Worm (Caenorhabditis elegans) whole organism, early embryonic: ENCODE results near the gene pigb-1.

Experiments used
- B0310.2 ChIP-seq: sonication (generic microtip); optimal IDR thresholded peaks from 2 replicates; lab custom pipeline; 2016; ENCODE audit warnings: mild to moderate bottlenecking, missing genetic modification characterization, missing compliant biosample characterization
- ama-1 ChIP-seq: fragments of 150-350 bp; optimal IDR thresholded peaks from 2 replicates; lab custom pipeline; 2014
- ceh-13 ChIP-seq: fragments of 200-800 bp; sonication (Bioruptor generic); optimal IDR thresholded peaks from 2 replicates; lab custom pipeline; 2018; ENCODE audit warnings: mild to moderate bottlenecking, missing genetic modification characterization, missing compliant biosample characterization
- ets-7 ChIP-seq: sonication (generic microtip); optimal IDR thresholded peaks from 2 replicates; lab custom pipeline; 2016; ENCODE audit warnings: missing genotype, missing genetic modification characterization, missing compliant biosample characterization
- flt-1 ChIP-seq: fragments of 200-800 bp; sonication (Bioruptor generic); IDR thresholded peaks from 2 replicates; pipeline ENCODE4 v1.3.6; 2022; ENCODE audit warnings: missing genetic modification characterization, missing compliant biosample characterization
- hmbx-1 ChIP-seq: sonication (generic microtip); optimal IDR thresholded peaks from 2 replicates; lab custom pipeline; 2016; ENCODE audit warnings: mild to moderate bottlenecking, missing genetic modification characterization, missing compliant biosample characterization
- hnd-1 ChIP-seq: sonication (generic microtip); optimal IDR thresholded peaks from 2 replicates; lab custom pipeline; 2016; ENCODE audit warnings: missing genetic modification characterization, missing compliant biosample characterization
- pes-1 ChIP-seq: fragments of 200-800 bp; sonication (Bioruptor generic); IDR thresholded peaks from 2 replicates; pipeline ENCODE4 v1.3.6; 2022; ENCODE audit warnings: missing genetic modification reagents, missing genetic modification characterization, missing compliant biosample characterization
- scrt-1 ChIP-seq: fragments of 200-800 bp; sonication (Bioruptor generic); IDR thresholded peaks from 2 replicates; pipeline ENCODE4 v1.3.6; 2022; ENCODE audit warnings: missing genetic modification characterization, missing compliant biosample characterization
- sea-1 ChIP-seq: fragments of 200-800 bp; sonication (Bioruptor generic); conservative IDR thresholded peaks from 2 replicates; pipeline ENCODE4 v1.3.6; 2022; ENCODE audit warnings: missing genetic modification characterization, missing compliant biosample characterization
- tbx-37 ChIP-seq: fragments of 200-800 bp; sonication (Bioruptor generic); conservative IDR thresholded peaks from 2 replicates; pipeline ENCODE4 v1.3.6; 2022; ENCODE audit warnings: missing genetic modification reagents, missing genetic modification characterization, missing compliant biosample characterization

ce11 chrII:4985961-4986503 lies 6.8 kb downstream of the pigb-1 start:
- TF ChIP-seq pes-1 (GFP tag; lab: Robert Waterston, UW) (no peak), scrt-1 (GFP tag; lab: Robert Waterston, UW) (no peak), ama-1 (no peak), flt-1 (no peak), sea-1 (GFP tag; lab: Robert Waterston, UW) (no peak), B0310.2 (tag; lab: Kevin White, UChicago) (no peak), ceh-13 (GFP tag; lab: Kevin White, UChicago) (no peak), tbx-37 (no peak), hmbx-1 (tag; lab: Kevin White, UChicago) (no peak), ets-7 (tag; lab: Kevin White, UChicago) (no peak), hnd-1 (tag; lab: Kevin White, UChicago) (no peak)
